Worm (Caenorhabditis elegans) whole organism, L2 larva: ENCODE data around the gene ntp-1.

Source experiments
- C34F6.9 ChIP-seq: fragments of 150-350 bp; optimal IDR thresholded peaks from 2 replicates; lab custom pipeline; 2014; ENCODE audit warnings: missing biosample characterization, missing genetic modification characterization
- F13H6.1 ChIP-seq: sonication (generic microtip); optimal IDR thresholded peaks from 2 replicates; lab custom pipeline; 2016; ENCODE audit warnings: missing genetic modification characterization, missing compliant biosample characterization
- ZK546.5 ChIP-seq: sonication (generic microtip); optimal IDR thresholded peaks from 2 replicates; lab custom pipeline; 2017; ENCODE audit warnings: missing biosample characterization, missing genetic modification characterization
- aly-2 ChIP-seq: fragments of 150-350 bp; optimal IDR thresholded peaks from 2 replicates; lab custom pipeline; 2014; ENCODE audit warnings: missing biosample characterization, missing genetic modification characterization
- ceh-16 ChIP-seq: fragments of 150-350 bp; optimal IDR thresholded peaks from 2 replicates; lab custom pipeline; 2014; ENCODE audit warnings: missing biosample characterization, missing genetic modification characterization
- crh-2 ChIP-seq: sonication (generic microtip); optimal IDR thresholded peaks from 2 replicates; lab custom pipeline; 2017; ENCODE audit warnings: missing biosample characterization, missing genetic modification characterization
- egl-27 ChIP-seq: sonication (generic microtip); optimal IDR thresholded peaks from 3 replicates; lab custom pipeline; 2017; ENCODE audit warnings: missing biosample characterization, missing genetic modification reagents, missing genetic modification characterization
- elt-1 ChIP-seq: fragments of 150-350 bp; optimal IDR thresholded peaks from 2 replicates; lab custom pipeline; 2014; ENCODE audit warnings: missing biosample characterization, missing genetic modification characterization
- elt-3 ChIP-seq: sonication (generic microtip); optimal IDR thresholded peaks from 2 replicates; lab custom pipeline; 2017; ENCODE audit warnings: missing biosample characterization, missing genetic modification characterization
- fos-1 ChIP-seq: fragments of 150-350 bp; optimal IDR thresholded peaks from 2 replicates; lab custom pipeline; 2014; ENCODE audit warnings: missing biosample characterization, missing genetic modification characterization
- lin-13 ChIP-seq: fragments of 150-350 bp; optimal IDR thresholded peaks from 2 replicates; lab custom pipeline; 2014; ENCODE audit warnings: missing biosample characterization, missing genetic modification reagents, missing genetic modification characterization
- lin-39 ChIP-seq: fragments of 150-350 bp; optimal IDR thresholded peaks from 2 replicates; lab custom pipeline; 2014; ENCODE audit warnings: missing biosample characterization, missing genetic modification reagents, missing genetic modification characterization
- lsy-2 ChIP-seq, 2 experiments: fragments of 150-350 bp in 1 of 2; sonication (generic microtip) in 1 of 2; optimal IDR thresholded peaks; 2 replicates each; lab custom pipeline; 2014 to 2017; ENCODE audit warnings: missing biosample characterization in 2 of 2, missing genetic modification characterization in 2 of 2
- mab-5 ChIP-seq: fragments of 150-350 bp; optimal IDR thresholded peaks from 2 replicates; lab custom pipeline; 2014; ENCODE audit warnings: missing biosample characterization, missing genetic modification characterization
- mbf-1 ChIP-seq: sonication (generic microtip); optimal IDR thresholded peaks from 2 replicates; lab custom pipeline; 2017; ENCODE audit warnings: missing biosample characterization, missing genetic modification characterization
- mdl-1 ChIP-seq, 2 experiments: fragments of 150-350 bp in 1 of 2; sonication (generic microtip) in 1 of 2; optimal IDR thresholded peaks; 2 replicates each; lab custom pipeline; 2017; ENCODE audit warnings: missing biosample characterization in 2 of 2, missing genetic modification characterization in 2 of 2
- nhr-10 ChIP-seq: sonication (generic microtip); optimal IDR thresholded peaks from 2 replicates; lab custom pipeline; 2017; ENCODE audit warnings: missing biosample characterization, missing genetic modification characterization
- nhr-11 ChIP-seq: fragments of 150-350 bp; optimal IDR thresholded peaks from 2 replicates; lab custom pipeline; 2014; ENCODE audit warnings: missing biosample characterization, missing genetic modification characterization
- nhr-129 ChIP-seq: fragments of 150-350 bp; optimal IDR thresholded peaks from 2 replicates; lab custom pipeline; 2014; ENCODE audit warnings: missing biosample characterization, missing genetic modification characterization
- nhr-21 ChIP-seq: fragments of 150-350 bp; optimal IDR thresholded peaks from 2 replicates; lab custom pipeline; 2014; ENCODE audit warnings: missing biosample characterization, missing genetic modification characterization
- nhr-23 ChIP-seq: fragments of 150-350 bp; optimal IDR thresholded peaks from 2 replicates; lab custom pipeline; 2014; ENCODE audit warnings: missing biosample characterization, missing genetic modification reagents, missing genetic modification characterization
- nhr-237 ChIP-seq: fragments of 150-350 bp; optimal IDR thresholded peaks from 2 replicates; lab custom pipeline; 2014; ENCODE audit warnings: missing biosample characterization, missing genetic modification characterization
- nhr-25 ChIP-seq: fragments of 150-350 bp; sonication (generic microtip); optimal IDR thresholded peaks from 3 replicates; lab custom pipeline; 2014; ENCODE audit warnings: missing biosample characterization, missing genetic modification characterization
- nhr-6 ChIP-seq: fragments of 150-350 bp; optimal IDR thresholded peaks from 2 replicates; lab custom pipeline; 2014; ENCODE audit warnings: missing biosample characterization, missing genetic modification characterization
- nhr-77 ChIP-seq: fragments of 150-350 bp; optimal IDR thresholded peaks from 2 replicates; lab custom pipeline; 2014; ENCODE audit warnings: missing biosample characterization, missing genetic modification characterization
- peb-1 ChIP-seq: fragments of 150-350 bp; optimal IDR thresholded peaks from 2 replicates; lab custom pipeline; 2014; ENCODE audit warnings: missing biosample characterization, missing genetic modification characterization
- sem-4 ChIP-seq: fragments of 150-350 bp; optimal IDR thresholded peaks from 2 replicates; lab custom pipeline; 2014; ENCODE audit warnings: missing biosample characterization, missing genetic modification reagents, missing genetic modification characterization
- skn-1 ChIP-seq: sonication (generic microtip); optimal IDR thresholded peaks from 2 replicates; lab custom pipeline; 2017; ENCODE audit warnings: missing biosample characterization, missing genetic modification characterization
- sma-9 ChIP-seq, 2 experiments: fragments of 150-350 bp in 1 of 2; sonication (generic microtip) in 1 of 2; optimal IDR thresholded peaks; 2 replicates each; lab custom pipeline; 2014 to 2016; ENCODE audit warnings: missing genetic modification characterization in 2 of 2, mild to moderate bottlenecking in 1 of 2, missing biosample characterization in 1 of 2, missing compliant biosample characterization in 1 of 2, missing genetic modification reagents in 1 of 2, moderate library complexity in 1 of 2
- snpc-4 ChIP-seq: fragments of 150-350 bp; optimal IDR thresholded peaks from 2 replicates; lab custom pipeline; 2014; ENCODE audit warnings: missing biosample characterization, missing genetic modification characterization
- unc-39 ChIP-seq: fragments of 150-350 bp; optimal IDR thresholded peaks from 2 replicates; lab custom pipeline; 2014; ENCODE audit warnings: missing biosample characterization, missing genetic modification characterization
- unc-55 ChIP-seq: fragments of 150-350 bp; sonication (generic microtip); optimal IDR thresholded peaks from 3 replicates; lab custom pipeline; 2014; ENCODE audit warnings: missing biosample characterization, missing genetic modification reagents, missing genetic modification characterization
- unc-62 ChIP-seq: fragments of 150-350 bp; optimal IDR thresholded peaks from 2 replicates; lab custom pipeline; 2014; ENCODE audit warnings: missing biosample characterization, missing genetic modification reagents, missing genetic modification characterization
- ztf-1 ChIP-seq: fragments of 200-800 bp; sonication (Bioruptor generic); conservative IDR thresholded peaks from 2 replicates; pipeline ENCODE4 v1.3.6; 2022; ENCODE audit warnings: missing genetic modification characterization, missing compliant biosample characterization
- ztf-11 ChIP-seq: sonication (generic microtip); optimal IDR thresholded peaks from 2 replicates; lab custom pipeline; 2017; ENCODE audit warnings: missing biosample characterization, missing genetic modification characterization
- ztf-4 ChIP-seq: fragments of 150-350 bp; optimal IDR thresholded peaks from 2 replicates; lab custom pipeline; 2014; ENCODE audit warnings: missing biosample characterization, missing genetic modification characterization

Gene ntp-1

ce11 chrIV:7815683-7816183 is 21.1 kb upstream of the ntp-1 start, which contains the start of gene cdgs-1:
cdgs-1 (minus strand) TSS chrIV:7815733.
- TF ChIP-seq fos-1 (tag; lab: Kevin White, UChicago) (peak; percentile 20), C34F6.9 (tag; lab: Kevin White, UChicago) (peak; percentile 73), lin-39 (no peak), sma-9 (GFP tag; optimal IDR thresholded peaks at IDR 0.05; lab: Kevin White, UChicago) (peak; percentile 63), sma-9 (tag; optimal IDR thresholded peaks at IDR 0.05; lab: Kevin White, UChicago) (no peak), lsy-2 (tag; optimal IDR thresholded peaks at IDR 0.05; lab: Kevin White, UChicago) (peak in 1 of 2 experiments; percentile 59), mdl-1 (tag; optimal IDR thresholded peaks at IDR 0.05; lab: Kevin White, UChicago) (peak; percentile 62 to 64), ztf-11 (no peak), nhr-129 (peak; percentile 77), crh-2 (tag; lab: Kevin White, UChicago) (peak; percentile 75), ztf-1 (GFP tag; lab: Robert Waterston, UW) (no peak), nhr-25 (peak; percentile 30), unc-55 (peak; percentile 57), sem-4 (tag; lab: Kevin White, UChicago) (no peak), F13H6.1 (tag; lab: Kevin White, UChicago) (peak; percentile 19)

ce11 chrIV:7812709-7813108 is 18.1 kb upstream of the ntp-1 start, which contains the start of gene zgpa-1:
zgpa-1 (minus strand) TSS chrIV:7812809.
- TF ChIP-seq mbf-1 (tag; lab: Kevin White, UChicago) (no peak), unc-62 (GFP tag; lab: Kevin White, UChicago) (no peak), skn-1 (tag; lab: Kevin White, UChicago) (no peak), nhr-23 (tag; lab: Kevin White, UChicago) (no peak), nhr-21 (tag; lab: Kevin White, UChicago) (no peak), ceh-16 (tag; lab: Kevin White, UChicago) (no peak)

- TF ChIP-seq elt-1 (peak; percentile 59), C34F6.9 (tag; lab: Kevin White, UChicago) (no peak)
These were observed 14.0 kb upstream of the ntp-1 start, which contains the start of gene C33H5.1 for ce11 chrIV:7808583-7808982. C33H5.1 (plus strand) TSS chrIV:7808912.

ce11 chrIV:7804740-7805139 is 10.1 kb upstream of the ntp-1 start, which contains the start of gene C33H5.2:
C33H5.2 (plus strand) TSS chrIV:7805040.
- TF ChIP-seq nhr-21 (tag; lab: Kevin White, UChicago) (no peak), nhr-10 (tag; lab: Kevin White, UChicago) (no peak), nhr-11 (tag; lab: Kevin White, UChicago) (no peak), nhr-129 (no peak), ZK546.5 (tag; lab: Kevin White, UChicago) (no peak), lin-13 (no peak), egl-27 (tag; lab: Kevin White, UChicago) (no peak), elt-3 (tag; lab: Kevin White, UChicago) (no peak), skn-1 (tag; lab: Kevin White, UChicago) (no peak), nhr-6 (tag; lab: Kevin White, UChicago) (no peak), mab-5 (tag; lab: Kevin White, UChicago) (no peak), unc-39 (no peak), snpc-4 (tag; lab: Kevin White, UChicago) (no peak), nhr-23 (tag; lab: Kevin White, UChicago) (no peak), nhr-77 (tag; lab: Kevin White, UChicago) (no peak), mbf-1 (tag; lab: Kevin White, UChicago) (no peak), nhr-237 (no peak)

ce11 chrIV:7803250-7803649 is 8.6 kb upstream of the ntp-1 start, which contains the start of gene C33H5.16:
C33H5.16 (minus strand) TSS chrIV:7803350.
- TF ChIP-seq peb-1 (tag; lab: Kevin White, UChicago) = no peak
- no peak for TF ChIP-seq elt-3 (tag; lab: Kevin White, UChicago)
- TF ChIP-seq sma-9 (GFP tag; optimal IDR thresholded peaks at IDR 0.05; lab: Kevin White, UChicago) = no peak
- no peak for TF ChIP-seq sma-9 (tag; optimal IDR thresholded peaks at IDR 0.05; lab: Kevin White, UChicago)
- no peak for TF ChIP-seq lin-39
- no peak for TF ChIP-seq lin-13
- no peak for TF ChIP-seq ztf-4 (tag; lab: Kevin White, UChicago)
- TF ChIP-seq ceh-16 (tag; lab: Kevin White, UChicago) = no peak
- TF ChIP-seq aly-2 (tag; lab: Kevin White, UChicago) = no peak
- no peak for TF ChIP-seq nhr-23 (tag; lab: Kevin White, UChicago)
- TF ChIP-seq, all 48 proteins: peak for 0
